Fruit fly (Drosophila melanogaster) whole organism, embryonic: ENCODE data around the gene CG34348.
A peak's percentile ranks its signal among the peaks of the same experiment; 100 is the strongest.

ENCODE experiments used
- Ada2b ChIP-seq: fragments of 200-800 bp; sonication (Bioruptor generic); IDR thresholded peaks from 2 replicates; pipeline ENCODE4 v1.3.6; 2022; ENCODE audit warnings: missing biosample characterization, missing genetic modification characterization
- B-H2 ChIP-seq: fragments of 200-800 bp; sonication (Bioruptor generic); optimal IDR thresholded peaks from 2 replicates; lab custom pipeline; 2018; ENCODE audit warnings: missing biosample characterization, mild to moderate bottlenecking, missing genetic modification characterization
- CG10209 ChIP-seq: fragments of 200-800 bp; sonication (Bioruptor generic); optimal IDR thresholded peaks from 3 replicates; lab custom pipeline; 2017; ENCODE audit warnings: missing biosample characterization, mild to moderate bottlenecking, missing genetic modification characterization, missing genetic modification reagents
- CG12299 ChIP-seq: fragments of 200-800 bp; sonication (Bioruptor generic); optimal IDR thresholded peaks from 2 replicates; lab custom pipeline; 2018; ENCODE audit warnings: missing biosample characterization, mild to moderate bottlenecking, missing genetic modification characterization
- CG13287 ChIP-seq: fragments of 200-800 bp; sonication (Bioruptor generic); IDR thresholded peaks from 2 replicates; pipeline ENCODE4 v1.3.6; 2022; ENCODE audit warnings: missing biosample characterization, missing genetic modification characterization; ENCODE audit not compliant: partially characterized antibody
- CG1603 ChIP-seq: fragments of 200-800 bp; sonication (Bioruptor generic); optimal IDR thresholded peaks from 2 replicates; lab custom pipeline; 2019; ENCODE audit warnings: missing biosample characterization, mild to moderate bottlenecking, missing genetic modification characterization, moderate library complexity
- CG17385 ChIP-seq: fragments of 200-800 bp; sonication (Bioruptor generic); optimal IDR thresholded peaks from 3 replicates; lab custom pipeline; 2018; ENCODE audit warnings: missing biosample characterization, mild to moderate bottlenecking, missing genetic modification characterization
- CG17912 ChIP-seq: fragments of 200-800 bp; sonication (Bioruptor generic); optimal IDR thresholded peaks from 2 replicates; lab custom pipeline; 2018; ENCODE audit warnings: missing biosample characterization, mild to moderate bottlenecking, missing genetic modification characterization
- CG18011 ChIP-seq: fragments of 200-800 bp; sonication (Bioruptor generic); optimal IDR thresholded peaks from 2 replicates; lab custom pipeline; 2017; ENCODE audit warnings: missing biosample characterization, missing genetic modification characterization, mild to moderate bottlenecking, moderate library complexity, missing genotype
- CG18764 ChIP-seq: fragments of 200-800 bp; sonication (Bioruptor generic); optimal IDR thresholded peaks from 3 replicates; lab custom pipeline; 2016; ENCODE audit warnings: missing biosample characterization, missing genetic modification characterization
- CG3281 ChIP-seq: fragments of 200-800 bp; sonication (Bioruptor generic); optimal IDR thresholded peaks from 3 replicates; lab custom pipeline; 2017; ENCODE audit warnings: missing biosample characterization, mild to moderate bottlenecking, missing genetic modification characterization
- CG33557 ChIP-seq: fragments of 200-800 bp; sonication (Bioruptor generic); optimal IDR thresholded peaks from 2 replicates; lab custom pipeline; 2019; ENCODE audit warnings: missing biosample characterization, mild to moderate bottlenecking, missing genetic modification characterization, moderate library complexity
- CG34224 ChIP-seq: fragments of 200-800 bp; sonication (Bioruptor generic); IDR thresholded peaks from 3 replicates; pipeline ENCODE4 v1.3.6; 2022; ENCODE audit warnings: missing biosample characterization, missing genetic modification characterization; ENCODE audit not compliant: partially characterized antibody
- CG4282 ChIP-seq: fragments of 200-800 bp; sonication (Bioruptor generic); optimal IDR thresholded peaks from 2 replicates; lab custom pipeline; 2016; ENCODE audit warnings: missing biosample characterization, missing genetic modification characterization
- CG4820 ChIP-seq: fragments of 200-800 bp; sonication (Bioruptor generic); optimal IDR thresholded peaks from 3 replicates; lab custom pipeline; 2016; ENCODE audit warnings: missing biosample characterization, missing genetic modification characterization
- CG6689 ChIP-seq: fragments of 200-800 bp; sonication (Bioruptor generic); IDR thresholded peaks from 2 replicates; pipeline ENCODE4 v1.3.6; 2022; ENCODE audit warnings: missing biosample characterization, missing genetic modification characterization
- CG7786 ChIP-seq: fragments of 200-800 bp; sonication (Bioruptor generic); optimal IDR thresholded peaks from 2 replicates; lab custom pipeline; 2016; ENCODE audit warnings: missing biosample characterization, missing genetic modification characterization
- CG7963 ChIP-seq: fragments of 200-800 bp; sonication (Bioruptor generic); IDR thresholded peaks from 3 replicates; pipeline ENCODE4 v1.3.6; 2022; ENCODE audit warnings: missing biosample characterization, missing genetic modification characterization; ENCODE audit not compliant: partially characterized antibody
- Dip2 ChIP-seq: fragments of 200-800 bp; sonication (Bioruptor generic); IDR thresholded peaks from 2 replicates; pipeline ENCODE4 v1.3.6; 2022; ENCODE audit warnings: missing biosample characterization, missing genetic modification characterization
- Drgx ChIP-seq: fragments of 200-800 bp; sonication (Bioruptor generic); IDR thresholded peaks from 2 replicates; pipeline ENCODE4 v1.3.6; 2022; ENCODE audit warnings: missing biosample characterization, missing genetic modification characterization
- Fer1 ChIP-seq: fragments of 200-800 bp; sonication (Bioruptor generic); optimal IDR thresholded peaks from 2 replicates; lab custom pipeline; 2017; ENCODE audit warnings: missing biosample characterization, mild to moderate bottlenecking, missing genetic modification characterization
- HHEX ChIP-seq: fragments of 200-800 bp; sonication (Bioruptor generic); optimal IDR thresholded peaks from 3 replicates; lab custom pipeline; 2017; ENCODE audit warnings: missing biosample characterization, mild to moderate bottlenecking, missing genetic modification characterization, missing genetic modification reagents
- HmgD ChIP-seq: fragments of 200-800 bp; sonication (Bioruptor generic); optimal IDR thresholded peaks from 3 replicates; lab custom pipeline; 2016; ENCODE audit warnings: missing biosample characterization, missing genetic modification characterization
- MBD-R2 ChIP-seq: fragments of 200-800 bp; sonication (Bioruptor generic); IDR thresholded peaks from 2 replicates; pipeline ENCODE4 v1.3.6; 2022; ENCODE audit warnings: missing biosample characterization, missing genetic modification characterization
- Mad ChIP-seq: fragments of 200-800 bp; sonication (Bioruptor generic); optimal IDR thresholded peaks from 2 replicates; lab custom pipeline; 2016; ENCODE audit warnings: missing biosample characterization, missing genetic modification characterization
- NK7.1 ChIP-seq: fragments of 200-800 bp; sonication (Bioruptor generic); optimal IDR thresholded peaks from 3 replicates; lab custom pipeline; 2016; ENCODE audit warnings: missing biosample characterization, missing genetic modification characterization
- Neu2 ChIP-seq: fragments of 200-800 bp; sonication (Bioruptor generic); optimal IDR thresholded peaks from 3 replicates; lab custom pipeline; 2016; ENCODE audit warnings: missing biosample characterization, missing genetic modification characterization, borderline replicate concordance
- PHDP ChIP-seq: fragments of 200-800 bp; sonication (Bioruptor generic); optimal IDR thresholded peaks from 3 replicates; lab custom pipeline; 2018; ENCODE audit warnings: missing biosample characterization, mild to moderate bottlenecking, missing genetic modification characterization, moderate library complexity
- Sox100B ChIP-seq: fragments of 200-800 bp; sonication (Bioruptor generic); optimal IDR thresholded peaks from 3 replicates; lab custom pipeline; 2018; ENCODE audit warnings: missing biosample characterization, mild to moderate bottlenecking, missing genetic modification characterization
- Sry-β ChIP-seq: fragments of 200-800 bp; sonication (Bioruptor generic); optimal IDR thresholded peaks from 2 replicates; lab custom pipeline; 2018; ENCODE audit warnings: missing biosample characterization, mild to moderate bottlenecking, missing genetic modification characterization, moderate library complexity
- Xbp1 ChIP-seq: fragments of 200-800 bp; sonication (Bioruptor generic); optimal IDR thresholded peaks from 3 replicates; lab custom pipeline; 2016; ENCODE audit warnings: missing biosample characterization, mild to moderate bottlenecking, missing genetic modification characterization
- bbx ChIP-seq: fragments of 200-800 bp; sonication (Bioruptor generic); IDR thresholded peaks from 2 replicates; pipeline ENCODE4 v1.3.6; 2022; ENCODE audit warnings: missing biosample characterization, missing genetic modification characterization; ENCODE audit not compliant: partially characterized antibody
- btn ChIP-seq: fragments of 200-800 bp; sonication (Bioruptor generic); optimal IDR thresholded peaks from 2 replicates; lab custom pipeline; 2016; ENCODE audit warnings: missing biosample characterization, missing genetic modification characterization
- cas ChIP-seq: fragments of 200-800 bp; sonication (Bioruptor generic); IDR thresholded peaks from 2 replicates; pipeline ENCODE4 v1.3.6; 2022; ENCODE audit warnings: missing biosample characterization, missing genetic modification characterization
- chm ChIP-seq: fragments of 200-800 bp; sonication (Bioruptor generic); IDR thresholded peaks from 2 replicates; pipeline ENCODE4 v1.3.6; 2022; ENCODE audit warnings: missing biosample characterization, missing genetic modification characterization
- ci ChIP-seq: fragments of 200-800 bp; sonication (Bioruptor generic); IDR thresholded peaks from 3 replicates; pipeline ENCODE4 v1.3.6; 2022; ENCODE audit warnings: missing biosample characterization, missing genetic modification characterization
- crol ChIP-seq: fragments of 200-800 bp; sonication (Bioruptor generic); IDR thresholded peaks from 2 replicates; pipeline ENCODE4 v1.3.6; 2022; ENCODE audit warnings: missing biosample characterization, missing genetic modification characterization
- dmrt99B ChIP-seq: fragments of 200-800 bp; sonication (Bioruptor generic); optimal IDR thresholded peaks from 2 replicates; lab custom pipeline; 2018; ENCODE audit warnings: missing biosample characterization, mild to moderate bottlenecking, missing genetic modification characterization, moderate library complexity
- ems ChIP-seq: fragments of 200-800 bp; sonication (Bioruptor generic); optimal IDR thresholded peaks from 3 replicates; lab custom pipeline; 2016; ENCODE audit warnings: missing biosample characterization, missing genetic modification characterization
- kni ChIP-seq: fragments of 200-800 bp; sonication (Bioruptor generic); optimal IDR thresholded peaks from 3 replicates; lab custom pipeline; 2017; ENCODE audit warnings: mild to moderate bottlenecking, missing biosample characterization, missing genetic modification reagents, missing genetic modification characterization
- lmd ChIP-seq: fragments of 200-800 bp; sonication (Bioruptor generic); IDR thresholded peaks from 2 replicates; pipeline ENCODE4 v1.3.6; 2022; ENCODE audit warnings: missing biosample characterization, missing genetic modification characterization
- lola ChIP-seq, 3 experiments: fragments of >200 bp in 2 of 3; fragments of 200-800 bp in 1 of 3; sonication (Bioruptor generic) in 1 of 3; optimal IDR thresholded peaks; 2 replicates each; lab custom pipeline; 2017 to 2019; ENCODE audit warnings: missing biosample characterization in 3 of 3, missing genetic modification characterization in 3 of 3, mild to moderate bottlenecking in 1 of 3, moderate library complexity in 1 of 3
- prd ChIP-seq, 3 experiments: fragments of >200 bp in 2 of 3; fragments of 200-800 bp in 1 of 3; sonication (Bioruptor generic) in 1 of 3; optimal IDR thresholded peaks in 2 of 3; IDR thresholded peaks in 1 of 3; 2 replicates in 2 of 3; 3 replicates in 1 of 3; pipeline versions ENCODE4 v1.3.6 to Lab custom; 2017 to 2022; ENCODE audit warnings: missing biosample characterization in 1 of 3, missing genetic modification characterization in 1 of 3
- toy ChIP-seq: fragments of 200-800 bp; sonication (Bioruptor generic); IDR thresholded peaks from 2 replicates; pipeline ENCODE4 v1.3.6; 2022; ENCODE audit warnings: missing biosample characterization, missing genetic modification characterization
- trem ChIP-seq: fragments of 200-800 bp; optimal IDR thresholded peaks from 3 replicates; lab custom pipeline; 2019; ENCODE audit warnings: missing biosample characterization, mild to moderate bottlenecking, missing genetic modification characterization, moderate library complexity
- tup ChIP-seq: fragments of 200-800 bp; sonication (Bioruptor generic); optimal IDR thresholded peaks from 2 replicates; lab custom pipeline; 2016; ENCODE audit warnings: missing biosample characterization, mild to moderate bottlenecking, missing genetic modification characterization, moderate library complexity
- twi ChIP-seq: fragments of 200-800 bp; optimal IDR thresholded peaks from 2 replicates; lab custom pipeline; 2019; ENCODE audit warnings: missing biosample characterization, mild to moderate bottlenecking, missing genetic modification characterization, moderate library complexity
- tx ChIP-seq: fragments of 200-800 bp; sonication (Bioruptor generic); optimal IDR thresholded peaks from 2 replicates; lab custom pipeline; 2016; ENCODE audit warnings: missing biosample characterization, missing genetic modification characterization
- z ChIP-seq: fragments of 200-800 bp; sonication (Bioruptor generic); IDR thresholded peaks from 3 replicates; pipeline ENCODE4 v1.3.6; 2022; ENCODE audit warnings: missing biosample characterization, missing genetic modification characterization

The CG34348 gene

dm6 chrX:11351351-11351750 lies 11.7 kb downstream of the CG34348 start (continued):
- TF ChIP-seq prd (optimal IDR thresholded peaks at IDR 0.05; lab: Kevin White, UChicago) (no peak), prd (GFP tag; IDR thresholded peaks at IDR 0.05; lab: Robert Waterston, UW) (peak; percentile 97), toy (GFP tag; lab: Robert Waterston, UW) (peak; percentile 82), cas (GFP tag; lab: Robert Waterston, UW) (peak; percentile 83), bbx (GFP tag; lab: Robert Waterston, UW) (peak; percentile 18; the same call in 1 of the 2 replicates), ci (GFP tag; lab: Robert Waterston, UW) (peak; percentile 98), btn (GFP tag; lab: Kevin White, UChicago) (peak; percentile 89), crol (peak; percentile 60), CG34224 (GFP tag; lab: Robert Waterston, UW) (no peak), dmrt99B (peak; percentile 95), CG13287 (GFP tag; lab: Robert Waterston, UW) (no peak), tup (GFP tag; lab: Kevin White, UChicago) (peak; percentile 78), PHDP (tag; lab: Kevin White, UChicago) (peak; percentile 91), Fer1 (GFP tag; lab: Kevin White, UChicago) (peak; percentile 92), CG33557 (GFP tag; lab: Kevin White, UChicago) (peak; percentile 74), HHEX (GFP tag; lab: Kevin White, UChicago) (peak; percentile 92), Dip2 (0 out of 2 replicates have a peak, but pooled peaks have one; percentile 32), HmgD (GFP tag; lab: Kevin White, UChicago) (peak; percentile 85), twi (peak; percentile 72), Mad (GFP tag; lab: Kevin White, UChicago) (peak; percentile 85), NK7.1 (GFP tag; lab: Kevin White, UChicago) (peak; percentile 90), Sry-β (GFP tag; lab: Kevin White, UChicago) (peak; percentile 38), CG17912 (GFP tag; lab: Kevin White, UChicago) (peak; percentile 87), CG10209 (GFP tag; lab: Kevin White, UChicago) (peak; percentile 89), B-H2 (GFP tag; lab: Kevin White, UChicago) (peak; percentile 74), Ada2b (GFP tag; lab: Robert Waterston, UW) (peak; percentile 96), CG1603 (peak; percentile 97), CG12299 (peak; percentile 88), lola (GFP tag; optimal IDR thresholded peaks at IDR 0.05; lab: Kevin White, UChicago) (peak in 1 of 3 experiments; percentile 77), tx (GFP tag; lab: Kevin White, UChicago) (peak; percentile 89), ems (GFP tag; lab: Kevin White, UChicago) (peak; percentile 91), kni (peak; percentile 12), trem (tag; lab: Kevin White, UChicago) (peak; percentile 56), CG18764 (GFP tag; lab: Kevin White, UChicago) (peak; percentile 90), Neu2 (peak; percentile 66), CG4820 (GFP tag; lab: Kevin White, UChicago) (peak; percentile 91), Sox100B (GFP tag; lab: Kevin White, UChicago) (peak; percentile 78), CG6689 (GFP tag; lab: Robert Waterston, UW) (peak; percentile 94), chm (GFP tag; lab: Robert Waterston, UW) (peak; percentile 97), CG18011 (GFP tag; lab: Kevin White, UChicago) (peak; percentile 75), CG17385 (GFP tag; lab: Kevin White, UChicago) (peak; percentile 89), Xbp1 (GFP tag; lab: Kevin White, UChicago) (peak; percentile 95), CG7963 (GFP tag; lab: Robert Waterston, UW) (no peak), lmd (GFP tag; lab: Robert Waterston, UW) (peak; percentile 96), CG3281 (peak; percentile 89), CG4282 (GFP tag; lab: Kevin White, UChicago) (peak; percentile 58), CG7786 (GFP tag; lab: Kevin White, UChicago) (peak; percentile 94), z (GFP tag; lab: Robert Waterston, UW) (peak; percentile 65; the same call in 2 of the 3 replicates), Drgx (GFP tag; lab: Robert Waterston, UW) (peak; percentile 98), MBD-R2 (peak; percentile 87)
